Fruit fly (Drosophila melanogaster) whole organism, wandering third instar larva: ENCODE measurements around the gene GlcAT-P.

Source experiments
- Abd-B ChIP-seq: fragments of >200 bp; optimal IDR thresholded peaks from 2 replicates; lab custom pipeline; 2017; ENCODE audit warnings: missing biosample characterization, missing genetic modification characterization
- CG32264 ChIP-seq: fragments of 200-800 bp; sonication (Bioruptor generic); optimal IDR thresholded peaks from 2 replicates; lab custom pipeline; 2016; ENCODE audit warnings: missing biosample characterization, missing genetic modification characterization
- CG9705 ChIP-seq: fragments of 200-800 bp; sonication (Bioruptor generic); optimal IDR thresholded peaks from 2 replicates; lab custom pipeline; 2018; ENCODE audit warnings: missing biosample characterization, mild to moderate bottlenecking, missing genetic modification characterization
- CrebA ChIP-seq: fragments of 200-800 bp; sonication (Bioruptor generic); optimal IDR thresholded peaks from 2 replicates; lab custom pipeline; 2016; ENCODE audit warnings: missing biosample characterization, mild to moderate bottlenecking, missing genetic modification characterization, borderline replicate concordance
- Dfd ChIP-seq: fragments of >200 bp; optimal IDR thresholded peaks from 2 replicates; lab custom pipeline; 2017; ENCODE audit warnings: missing biosample characterization, missing genetic modification characterization
- Dif ChIP-seq: fragments of 200-275, 200-300 bp; sonication (Bioruptor generic); optimal IDR thresholded peaks from 2 replicates; lab custom pipeline; 2018; ENCODE audit warnings: missing biosample characterization, missing genetic modification characterization; ENCODE audit not compliant: partially characterized antibody
- GATAd ChIP-seq: sonication (Bioruptor generic); optimal IDR thresholded peaks from 2 replicates; lab custom pipeline; 2016; ENCODE audit warnings: missing biosample characterization, missing genetic modification characterization
- HLH106 ChIP-seq: fragments of 200-800 bp; optimal IDR thresholded peaks from 3 replicates; lab custom pipeline; 2019; ENCODE audit warnings: missing biosample characterization, mild to moderate bottlenecking, missing genetic modification characterization, moderate library complexity
- Hnf4 ChIP-seq: fragments of 200-800 bp; sonication (Bioruptor generic); optimal IDR thresholded peaks from 2 replicates; lab custom pipeline; 2016; ENCODE audit warnings: missing biosample characterization, mild to moderate bottlenecking, missing genetic modification characterization
- Hr78 ChIP-seq: fragments of >200 bp; optimal IDR thresholded peaks from 2 replicates; lab custom pipeline; 2017; ENCODE audit warnings: missing biosample characterization, missing genetic modification characterization
- Hr83 ChIP-seq: fragments of 200-300 bp; sonication (Bioruptor generic); optimal IDR thresholded peaks from 2 replicates; lab custom pipeline; 2016; ENCODE audit warnings: missing biosample characterization, mild to moderate bottlenecking, missing genetic modification characterization, moderate library complexity; ENCODE audit not compliant: poor library complexity, severe bottlenecking
- Jra ChIP-seq: sonication (Bioruptor generic); optimal IDR thresholded peaks from 2 replicates; lab custom pipeline; 2016; ENCODE audit warnings: missing biosample characterization, missing genetic modification characterization
- Mio ChIP-seq: sonication (Bioruptor generic); optimal IDR thresholded peaks from 2 replicates; lab custom pipeline; 2016; ENCODE audit warnings: missing biosample characterization, missing genetic modification characterization
- Myc ChIP-seq: fragments of >200 bp; optimal IDR thresholded peaks from 2 replicates; lab custom pipeline; 2017
- N ChIP-seq: fragments of >200 bp; optimal IDR thresholded peaks from 2 replicates; lab custom pipeline; 2018; ENCODE audit warnings: missing biosample characterization, missing external identifiers, missing genetic modification characterization
- OdsH ChIP-seq: fragments of 200-800 bp; sonication (Bioruptor generic); optimal IDR thresholded peaks from 2 replicates; lab custom pipeline; 2016; ENCODE audit warnings: missing biosample characterization, mild to moderate bottlenecking, missing genetic modification characterization
- Rel ChIP-seq, 2 experiments: fragments of 200-800 bp; sonication (Bioruptor generic) in 1 of 2; optimal IDR thresholded peaks; 2 replicates in 1 of 2; 3 replicates in 1 of 2; lab custom pipeline; 2016 to 2019; ENCODE audit warnings: mild to moderate bottlenecking in 2 of 2, missing biosample characterization in 2 of 2, missing genetic modification characterization in 2 of 2, moderate library complexity in 1 of 2
- Sp1 ChIP-seq: fragments of 200-800 bp; sonication (Bioruptor generic); optimal IDR thresholded peaks from 3 replicates; lab custom pipeline; 2019; ENCODE audit warnings: missing biosample characterization, mild to moderate bottlenecking, missing genetic modification characterization, moderate library complexity
- Vsx2 ChIP-seq: fragments of 200-300, 225-300 bp; sonication (Bioruptor generic); optimal IDR thresholded peaks from 2 replicates; lab custom pipeline; 2018; ENCODE audit warnings: missing biosample characterization, missing genetic modification characterization; ENCODE audit not compliant: partially characterized antibody
- br ChIP-seq: fragments of 200-800 bp; sonication (Bioruptor generic); optimal IDR thresholded peaks from 2 replicates; lab custom pipeline; 2016; ENCODE audit warnings: missing biosample characterization, missing genetic modification characterization
- brk ChIP-seq: fragments of 200-800 bp; sonication (Bioruptor generic); optimal IDR thresholded peaks from 2 replicates; lab custom pipeline; 2016; ENCODE audit warnings: missing biosample characterization, mild to moderate bottlenecking, missing genetic modification characterization
- dl ChIP-seq, 2 experiments: fragments of 175-275, 200-275 bp in 1 of 2; fragments of 200-275 bp in 1 of 2; sonication (Bioruptor generic); optimal IDR thresholded peaks; lab custom pipeline; 2018; ENCODE audit warnings: mild to moderate bottlenecking in 2 of 2, missing biosample characterization in 2 of 2, missing genetic modification characterization in 2 of 2, moderate library complexity in 2 of 2; ENCODE audit not compliant: partially characterized antibody in 2 of 2, insufficient read depth in 1 of 2
- dmrt93B ChIP-seq: fragments of 200-800 bp; sonication (Bioruptor generic); optimal IDR thresholded peaks from 2 replicates; lab custom pipeline; 2018; ENCODE audit warnings: missing biosample characterization, mild to moderate bottlenecking, missing genetic modification characterization
- dsf ChIP-seq: sonication (Bioruptor generic); optimal IDR thresholded peaks from 2 replicates; lab custom pipeline; 2016; ENCODE audit warnings: missing biosample characterization, missing genetic modification characterization, borderline replicate concordance
- ey ChIP-seq: fragments of 200-800 bp; sonication (Bioruptor generic); optimal IDR thresholded peaks from 2 replicates; lab custom pipeline; 2016; ENCODE audit warnings: missing biosample characterization, missing genetic modification characterization
- foxo ChIP-seq, 2 experiments: fragments of 200-800 bp; sonication (Bioruptor generic); optimal IDR thresholded peaks; 2 replicates in 1 of 2; 3 replicates in 1 of 2; lab custom pipeline; 2016 to 2017; ENCODE audit warnings: missing biosample characterization in 2 of 2, missing genetic modification characterization in 2 of 2
- fru ChIP-seq: fragments of 200-800 bp; sonication (Bioruptor generic); optimal IDR thresholded peaks from 3 replicates; lab custom pipeline; 2016; ENCODE audit warnings: missing biosample characterization, mild to moderate bottlenecking, missing genetic modification characterization
- h ChIP-seq: fragments of 200-800 bp; sonication (Bioruptor generic); optimal IDR thresholded peaks from 3 replicates; lab custom pipeline; 2016; ENCODE audit warnings: missing biosample characterization, mild to moderate bottlenecking, missing genetic modification characterization
- jim ChIP-seq: fragments of 175-275, 200-325 bp; sonication (Bioruptor generic); optimal IDR thresholded peaks from 2 replicates; lab custom pipeline; 2016; ENCODE audit warnings: missing biosample characterization, mild to moderate bottlenecking, missing genetic modification characterization
- lola ChIP-seq: fragments of >200 bp; optimal IDR thresholded peaks from 2 replicates; lab custom pipeline; 2017; ENCODE audit warnings: missing biosample characterization, missing genetic modification characterization
- pan ChIP-seq: fragments of >200 bp; optimal IDR thresholded peaks from 2 replicates; lab custom pipeline; 2017
- psq ChIP-seq: fragments of 200-800 bp; sonication (Bioruptor generic); optimal IDR thresholded peaks from 3 replicates; lab custom pipeline; 2017; ENCODE audit warnings: missing biosample characterization, mild to moderate bottlenecking, missing genetic modification characterization, moderate library complexity
- rgr ChIP-seq: fragments of 200-800 bp; sonication (Bioruptor generic); optimal IDR thresholded peaks from 3 replicates; lab custom pipeline; 2016; ENCODE audit warnings: missing biosample characterization, mild to moderate bottlenecking, missing genetic modification characterization
- sage ChIP-seq: fragments of 200-800 bp; sonication (Bioruptor generic); optimal IDR thresholded peaks from 2 replicates; lab custom pipeline; 2016; ENCODE audit warnings: missing biosample characterization, mild to moderate bottlenecking, missing genetic modification characterization
- sv ChIP-seq: fragments of 200-800 bp; sonication (Bioruptor generic); optimal IDR thresholded peaks from 3 replicates; lab custom pipeline; 2016; ENCODE audit warnings: missing biosample characterization, missing genetic modification characterization
- tai ChIP-seq: sonication (Bioruptor generic); optimal IDR thresholded peaks from 2 replicates; lab custom pipeline; 2016; ENCODE audit warnings: missing biosample characterization, missing genetic modification characterization
- usp ChIP-seq: fragments of >200 bp; optimal IDR thresholded peaks from 2 replicates; lab custom pipeline; 2017; ENCODE audit warnings: missing biosample characterization, missing genetic modification characterization
- woc ChIP-seq: sonication (Bioruptor generic); optimal IDR thresholded peaks from 2 replicates; lab custom pipeline; 2016; ENCODE audit warnings: missing biosample characterization, mild to moderate bottlenecking, missing genetic modification characterization

Gene GlcAT-P

dm6 chr3L:11173049-11173564 lies 24.2 kb downstream of the GlcAT-P start, which contains the start of gene CG14142:
TSS of gene CG14142 (plus strand) at chr3L:11173514.
- TF ChIP-seq brk (GFP tag; lab: Kevin White, UChicago) (no peak), pan (no peak), Hnf4 (no peak), Dif (GFP tag; lab: Kevin White, UChicago) (no peak)

DNA sequence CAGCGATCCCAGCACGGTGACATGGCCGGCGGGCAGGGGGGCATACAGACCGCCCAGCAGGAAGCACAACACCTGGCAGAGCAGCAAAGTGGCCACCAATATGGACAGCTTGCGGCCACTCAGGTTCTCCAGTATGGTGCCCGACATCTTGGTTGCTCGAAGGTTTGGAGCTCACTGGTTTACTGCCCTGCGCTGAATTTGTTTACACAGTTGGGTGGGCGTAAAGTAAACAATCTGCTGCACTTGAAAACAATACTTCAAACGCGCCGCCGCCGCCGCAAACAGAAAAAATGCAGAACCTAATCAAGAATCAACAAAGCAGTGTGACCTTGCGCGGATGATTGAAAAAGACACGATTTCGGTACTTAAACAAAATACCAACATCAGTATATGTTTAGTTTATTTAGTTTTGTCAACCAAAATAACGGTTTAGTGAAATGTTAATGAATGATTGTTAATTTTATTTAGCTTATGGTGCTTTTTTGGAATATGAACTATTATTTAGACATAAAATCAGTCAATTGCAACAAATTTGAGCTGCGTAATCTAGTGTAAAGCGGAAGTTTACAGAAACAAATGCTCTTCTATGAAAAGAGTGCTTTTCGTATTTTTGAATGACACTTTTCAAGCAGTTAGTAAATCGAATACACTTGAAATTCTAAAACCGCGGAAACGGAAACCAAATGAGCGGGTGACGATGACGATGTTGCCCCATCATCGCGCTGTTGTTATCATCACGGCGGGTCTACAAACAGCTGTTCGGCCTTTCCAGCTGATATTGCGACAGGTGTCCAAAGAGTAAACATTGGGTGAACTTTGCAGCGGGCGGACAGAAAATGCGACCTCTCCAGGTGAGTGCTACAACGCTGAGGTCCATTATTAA lies 27.8 kb downstream of the GlcAT-P start, which contains the start of the genes wls and Adck5:
Gene wls (minus strand): TSS at position 327 of the 883 bp plus-strand sequence.
Gene Adck5 (plus strand): TSS at position 519 of the 883 bp plus-strand sequence.
- TF ChIP-seq Myc (lab: Kevin White, UChicago) = no peak
- TF ChIP-seq Dif (GFP tag; lab: Kevin White, UChicago) = no peak
- TF ChIP-seq jim (GFP tag; lab: Kevin White, UChicago) = no peak
- no peak for TF ChIP-seq Jra
- peak; percentile 45 for TF ChIP-seq HLH106 (tag; lab: Kevin White, UChicago)
- TF ChIP-seq sv (GFP tag; lab: Kevin White, UChicago) = no peak
- no peak for TF ChIP-seq woc (GFP tag; lab: Kevin White, UChicago)
- peak; percentile 74 for TF ChIP-seq dmrt93B (GFP tag; lab: Kevin White, UChicago)
- no peak for TF ChIP-seq lola (GFP tag; lab: Kevin White, UChicago)
- no peak for TF ChIP-seq GATAd (GFP tag; lab: Kevin White, UChicago)
- peak; percentile 72 for TF ChIP-seq h
- no peak for TF ChIP-seq Hr78 (GFP tag; lab: Kevin White, UChicago)
- peak; percentile 63 for TF ChIP-seq fru (GFP tag; lab: Kevin White, UChicago)
- TF ChIP-seq Vsx2 (GFP tag; lab: Kevin White, UChicago) = no peak
- TF ChIP-seq OdsH (GFP tag; lab: Kevin White, UChicago) = peak; percentile 64
- TF ChIP-seq brk (GFP tag; lab: Kevin White, UChicago) = no peak
- TF ChIP-seq CrebA (GFP tag; lab: Kevin White, UChicago) = no peak
- peak; percentile 9 for TF ChIP-seq psq
- TF ChIP-seq Dfd (GFP tag; lab: Kevin White, UChicago) = no peak
- no peak for TF ChIP-seq Rel (GFP tag; optimal IDR thresholded peaks at IDR 0.05; lab: Kevin White, UChicago)
- no peak for TF ChIP-seq Rel (tag; optimal IDR thresholded peaks at IDR 0.05; lab: Kevin White, UChicago)
- no peak for TF ChIP-seq CG32264 (GFP tag; lab: Kevin White, UChicago)
- TF ChIP-seq usp = no peak
- TF ChIP-seq Hr83 = peak; percentile 87
- no peak for TF ChIP-seq dl (GFP tag; optimal IDR thresholded peaks at IDR 0.05; lab: Kevin White, UChicago; ENCODE audit: insufficient read depth in 1 of 2, partially characterized antibody in 2 of 2)
- TF ChIP-seq tai = no peak
- no peak for TF ChIP-seq sage
- no peak for TF ChIP-seq dsf (GFP tag; lab: Kevin White, UChicago)
- TF ChIP-seq ey (GFP tag; lab: Kevin White, UChicago) = peak; percentile 15
- peak; percentile 82 for TF ChIP-seq rgr (GFP tag; lab: Kevin White, UChicago)
- TF ChIP-seq CG9705 (GFP tag; lab: Kevin White, UChicago) = peak; percentile 56
- no peak for TF ChIP-seq Mio (GFP tag; lab: Kevin White, UChicago)
- no peak for TF ChIP-seq Hnf4
- TF ChIP-seq foxo (GFP tag; optimal IDR thresholded peaks at IDR 0.05; lab: Kevin White, UChicago) = peak in 1 of 2 experiments; percentile 30
- peak; percentile 57 for TF ChIP-seq Sp1 (GFP tag; lab: Kevin White, UChicago)
- TF ChIP-seq Abd-B = no peak
- TF ChIP-seq N (GFP tag; lab: Kevin White, UChicago) = no peak
- peak; percentile 80 for TF ChIP-seq br (GFP tag; lab: Kevin White, UChicago)
- TF ChIP-seq pan = no peak
